Worm (Caenorhabditis elegans) whole organism, L1 larva: ENCODE measurements around the gene F53A2.1.

Experiments
- alr-1 ChIP-seq: fragments of 200-800 bp; sonication (Bioruptor generic); optimal IDR thresholded peaks from 2 replicates; lab custom pipeline; 2018; ENCODE audit warnings: borderline replicate concordance, mild to moderate bottlenecking, missing genetic modification characterization, missing compliant biosample characterization
- aly-2 ChIP-seq: fragments of 150-350 bp; optimal IDR thresholded peaks from 2 replicates; lab custom pipeline; 2014; ENCODE audit warnings: missing biosample characterization, missing genetic modification characterization
- elt-3 ChIP-seq, 6 experiments: fragments of 150-350 bp in 1 of 6; sonication (generic microtip); optimal IDR thresholded peaks; 2 replicates each; lab custom pipeline; 2017 to 2018; ENCODE audit warnings: missing biosample characterization in 6 of 6, missing genetic modification characterization in 6 of 6, inconsistent platforms in 1 of 6
- fkh-4 ChIP-seq: sonication (generic microtip); optimal IDR thresholded peaks from 2 replicates; lab custom pipeline; 2016; ENCODE audit warnings: missing compliant biosample characterization, missing genetic modification characterization, borderline replicate concordance
- grh-1 ChIP-seq: fragments of 200-800 bp; sonication (Bioruptor generic); IDR thresholded peaks from 2 replicates; pipeline ENCODE4 v1.3.6; 2022; ENCODE audit warnings: missing genetic modification reagents, missing genetic modification characterization, missing compliant biosample characterization
- nhr-11 ChIP-seq: fragments of 150-350 bp; optimal IDR thresholded peaks from 2 replicates; lab custom pipeline; 2014; ENCODE audit warnings: missing biosample characterization, missing genetic modification characterization
- nhr-237 ChIP-seq: fragments of 150-350 bp; optimal IDR thresholded peaks from 2 replicates; lab custom pipeline; 2014; ENCODE audit warnings: missing biosample characterization, missing genetic modification characterization
- snu-23 ChIP-seq: sonication (generic microtip); optimal IDR thresholded peaks from 2 replicates; lab custom pipeline; 2016; ENCODE audit warnings: missing genetic modification characterization, missing compliant biosample characterization
- sptf-1 ChIP-seq: fragments of 150-350 bp; optimal IDR thresholded peaks from 2 replicates; lab custom pipeline; 2014; ENCODE audit warnings: missing biosample characterization, missing genetic modification characterization
- ztf-11 ChIP-seq, 2 experiments: sonication (generic microtip); optimal IDR thresholded peaks; 2 replicates each; lab custom pipeline; 2016 to 2017; ENCODE audit warnings: missing genetic modification characterization in 2 of 2, missing biosample characterization in 1 of 2, missing compliant biosample characterization in 1 of 2

- TF ChIP-seq fkh-4 (tag; lab: Kevin White, UChicago): no peak
- no peak for TF ChIP-seq alr-1
- no peak for TF ChIP-seq nhr-11
- TF ChIP-seq ztf-11 (tag; optimal IDR thresholded peaks at IDR 0.05; lab: Kevin White, UChicago): no peak
- no peak for TF ChIP-seq elt-3 (tag; optimal IDR thresholded peaks at IDR 0.05; lab: Kevin White, UChicago)
- no peak for TF ChIP-seq nhr-237 (tag; lab: Kevin White, UChicago)
- no peak for TF ChIP-seq snu-23 (GFP tag; lab: Kevin White, UChicago)
- TF ChIP-seq grh-1 (GFP tag; lab: Robert Waterston, UW): no peak
- TF ChIP-seq aly-2 (tag; lab: Kevin White, UChicago): no peak
- TF ChIP-seq sptf-1 (tag; lab: Kevin White, UChicago): no peak
These were observed 22.1 kb downstream of the F53A2.1 start for ce11 chrIII:13302578-13302977.
